Worm (Caenorhabditis elegans): ENCODE measurements around the gene idpp-4.

Gene idpp-4

ce11 chrII:10309337-10309736, 11.9 kb upstream of the idpp-4 start, which contains the start of gene ZK970.8:
ZK970.8 (plus strand) TSS chrII:10309637.
- TF ChIP-seq mdl-1 (tag; optimal IDR thresholded peaks at IDR 0.05), result no peak
- TF ChIP-seq ces-1 (GFP tag; optimal IDR thresholded peaks at IDR 0.05), result no peak
- TF ChIP-seq mxl-3 (GFP tag; optimal IDR thresholded peaks at IDR 0.05), result no peak
- TF ChIP-seq lin-38 (GFP tag; IDR thresholded peaks at IDR 0.05), result no peak
- TF ChIP-seq egl-27 (tag; optimal IDR thresholded peaks at IDR 0.05), result no peak
- no peak for TF ChIP-seq egl-43 (GFP tag; IDR thresholded peaks at IDR 0.05)
- TF ChIP-seq nhr-77 (tag; optimal IDR thresholded peaks at IDR 0.05), result no peak
- no peak for TF ChIP-seq T20F7.1 (GFP tag; optimal IDR thresholded peaks at IDR 0.05)
- TF ChIP-seq unc-39 (tag; optimal IDR thresholded peaks at IDR 0.05), result no peak
- TF ChIP-seq hif-1 (tag; optimal IDR thresholded peaks at IDR 0.05), result no peak
- TF ChIP-seq Y48G9A.11 (GFP tag; IDR thresholded peaks at IDR 0.05), result no peak
- TF ChIP-seq ceh-20 (GFP tag; IDR thresholded peaks at IDR 0.05), result no peak
- no peak for TF ChIP-seq fos-1 (tag; optimal IDR thresholded peaks at IDR 0.05)

DNA sequence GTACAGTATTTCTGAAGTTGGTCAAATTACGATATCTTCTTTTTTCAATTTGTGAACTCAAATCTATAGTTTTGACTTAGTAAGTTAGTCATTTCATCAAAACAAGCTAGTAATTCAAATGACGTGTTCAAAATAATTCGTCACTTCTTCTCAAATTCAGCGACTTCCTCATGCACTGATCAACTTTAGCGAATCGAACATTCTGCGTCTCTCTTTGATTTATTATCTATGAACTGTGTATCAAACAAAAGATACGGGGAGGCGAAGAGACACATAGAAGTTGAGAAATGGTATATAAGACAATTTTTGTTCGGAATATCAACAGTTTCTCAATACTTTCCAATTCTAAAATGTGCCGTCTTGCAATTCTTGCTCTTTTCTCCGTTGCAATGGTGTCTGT, 9.3 kb upstream of the idpp-4 start, which contains the start of gene srlf-34:
TSS of gene srlf-34 (plus strand) at position 321 of the 400 bp plus-strand sequence.
- TF ChIP-seq nhr-237 (tag; optimal IDR thresholded peaks at IDR 0.05) (no peak), dmd-8 (GFP tag; IDR thresholded peaks at IDR 0.05) (no peak), mxl-2 (GFP tag; conservative IDR thresholded peaks at IDR 0.05) (no peak), ceh-20 (GFP tag; IDR thresholded peaks at IDR 0.05) (no peak), zfp-2 (tag; optimal IDR thresholded peaks at IDR 0.05) (no peak), hlh-30 (tag; optimal IDR thresholded peaks at IDR 0.05; ENCODE audit: insufficient read depth) (no peak), T20F7.1 (GFP tag; optimal IDR thresholded peaks at IDR 0.05) (no peak), nhr-102 (tag; optimal IDR thresholded peaks at IDR 0.05) (no peak), F37D6.2 (tag; optimal IDR thresholded peaks at IDR 0.05) (no peak), nhr-10 (tag; optimal IDR thresholded peaks at IDR 0.05) (no peak), F49E8.2 (tag; optimal IDR thresholded peaks at IDR 0.05; ENCODE audit: borderline replicate concordance) (no peak), nhr-76 (tag; optimal IDR thresholded peaks at IDR 0.05) (no peak), egl-43 (GFP tag; IDR thresholded peaks at IDR 0.05) (no peak), lin-1 (GFP tag; IDR thresholded peaks at IDR 0.05) (no peak), nhr-25 (tag; optimal IDR thresholded peaks at IDR 0.05; ENCODE audit: borderline replicate concordance, insufficient read depth) (no peak), nhr-111 (GFP tag; optimal IDR thresholded peaks at IDR 0.05) (no peak)

DNA sequence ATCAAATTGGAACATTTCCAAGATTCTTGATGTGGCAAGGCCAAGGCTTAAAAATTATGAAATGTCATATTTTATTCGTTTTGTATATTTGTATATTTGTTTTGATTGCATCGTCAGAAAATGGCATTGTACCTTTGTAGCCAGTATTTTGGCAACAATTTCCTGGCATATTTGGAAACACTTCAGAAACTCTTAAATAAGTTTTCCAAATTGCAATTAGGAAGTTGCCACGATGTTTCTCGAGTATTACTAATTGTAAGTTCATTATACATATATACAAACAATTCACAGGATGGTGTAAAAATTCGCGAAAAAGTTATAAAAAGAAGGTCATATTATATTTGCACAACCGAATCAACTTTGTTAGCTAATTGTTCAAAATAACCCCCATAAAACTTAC, 6.0 kb upstream of the idpp-4 start, which contains the start of gene idpp-8:
TSS of gene idpp-8 (plus strand) at position 301 of the 400 bp plus-strand sequence.
- TF ChIP-seq nhr-41 (GFP tag; IDR thresholded peaks at IDR 0.05) (no peak), dmd-8 (GFP tag; IDR thresholded peaks at IDR 0.05) (no peak), hif-1 (tag; optimal IDR thresholded peaks at IDR 0.05) (no peak), set-16 (GFP tag; IDR thresholded peaks at IDR 0.05) (no peak), lin-1 (GFP tag; IDR thresholded peaks at IDR 0.05) (no peak), daf-16 (GFP tag; optimal IDR thresholded peaks at IDR 0.05) (no peak), daf-16 (tag; optimal IDR thresholded peaks at IDR 0.05) (no peak), mxl-3 (GFP tag; optimal IDR thresholded peaks at IDR 0.05) (no peak), fkh-10 (GFP tag; optimal IDR thresholded peaks at IDR 0.05) (no peak), mes-2 (tag; optimal IDR thresholded peaks at IDR 0.05; ENCODE audit: poor library complexity, severe bottlenecking) (no peak), lim-7 (GFP tag; IDR thresholded peaks at IDR 0.05) (no peak), attf-4 (tag; optimal IDR thresholded peaks at IDR 0.05) (no peak), F10B5.3 (tag; optimal IDR thresholded peaks at IDR 0.05) (no peak), ztf-7 (tag; optimal IDR thresholded peaks at IDR 0.05) (no peak), mdl-1 (tag; optimal IDR thresholded peaks at IDR 0.05) (no peak)

- TF ChIP-seq Y5F2A.4 (GFP tag; optimal IDR thresholded peaks at IDR 0.05), result no peak
- TF ChIP-seq lin-38 (GFP tag; IDR thresholded peaks at IDR 0.05), result no peak
- no peak for TF ChIP-seq lin-39 (tag; optimal IDR thresholded peaks at IDR 0.05)
- TF ChIP-seq ctbp-1 (GFP tag; IDR thresholded peaks at IDR 0.05), result no peak
- no peak for TF ChIP-seq skn-1 (tag; optimal IDR thresholded peaks at IDR 0.05)
- TF ChIP-seq fos-1 (tag; optimal IDR thresholded peaks at IDR 0.05), result no peak
- TF ChIP-seq unc-39 (tag; optimal IDR thresholded peaks at IDR 0.05), result no peak
- no peak for TF ChIP-seq F10B5.3 (tag; optimal IDR thresholded peaks at IDR 0.05)
- TF ChIP-seq ztf-11 (tag; optimal IDR thresholded peaks at IDR 0.05), result no peak
- TF ChIP-seq ceh-44 (GFP tag; IDR thresholded peaks at IDR 0.05), result no peak
- no peak for TF ChIP-seq ceh-82 (tag; optimal IDR thresholded peaks at IDR 0.05)
- TF ChIP-seq nhr-102 (tag; optimal IDR thresholded peaks at IDR 0.05), result no peak
- TF ChIP-seq snpc-4 (tag; optimal IDR thresholded peaks at IDR 0.05), result no peak
- TF ChIP-seq ZK337.2 (GFP tag; IDR thresholded peaks at IDR 0.05), result no peak
- no peak for TF ChIP-seq fkh-10 (GFP tag; optimal IDR thresholded peaks at IDR 0.05)
- TF ChIP-seq daf-12 (tag; optimal IDR thresholded peaks at IDR 0.05), result no peak
- no peak for TF ChIP-seq jun-1 (tag; optimal IDR thresholded peaks at IDR 0.05)
These were observed 5.1 kb upstream of the idpp-4 start, which contains the start of gene gcy-5 for ce11 chrII:10316119-10316518. gcy-5 (minus strand) TSS chrII:10316219.

Data from whole organism, L4 larva.